Fruit fly (Drosophila melanogaster) whole organism, larva: ENCODE measurements around the gene CG10898.

Experiments used
- noc ChIP-seq: fragments of 200-800 bp; sonication (Bioruptor generic); optimal IDR thresholded peaks from 3 replicates; lab custom pipeline; 2019; ENCODE audit warnings: missing biosample characterization, mild to moderate bottlenecking, missing genetic modification characterization, moderate library complexity

Gene CG10898

DNA sequence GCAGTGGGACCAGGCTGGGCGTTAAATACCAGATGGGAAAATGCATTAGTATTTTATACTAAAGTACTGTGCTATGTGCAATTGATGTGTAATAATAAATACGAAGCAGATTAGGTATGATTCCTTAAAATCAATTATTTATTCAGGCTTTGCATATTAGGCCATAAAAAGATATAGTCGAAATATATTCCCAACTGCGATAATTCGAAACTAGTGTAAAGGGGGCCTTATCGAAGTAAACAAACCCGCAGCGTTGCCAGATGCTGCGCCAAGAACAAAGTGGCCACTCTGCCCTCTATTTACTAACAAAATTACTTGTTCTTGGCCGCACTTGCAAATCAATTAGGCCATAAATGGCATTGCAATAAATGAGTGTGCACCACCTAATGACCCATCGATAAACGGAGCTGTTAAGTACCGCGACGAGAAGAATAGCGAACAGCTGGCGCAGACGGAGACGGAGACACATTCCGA, at the start of gene CG10898:
TSS of gene CG10898 (plus strand) at position 285 of the 474 bp plus-strand sequence.
- TF ChIP-seq noc (tag; lab: Kevin White, UChicago) = peak; percentile 57

DNA sequence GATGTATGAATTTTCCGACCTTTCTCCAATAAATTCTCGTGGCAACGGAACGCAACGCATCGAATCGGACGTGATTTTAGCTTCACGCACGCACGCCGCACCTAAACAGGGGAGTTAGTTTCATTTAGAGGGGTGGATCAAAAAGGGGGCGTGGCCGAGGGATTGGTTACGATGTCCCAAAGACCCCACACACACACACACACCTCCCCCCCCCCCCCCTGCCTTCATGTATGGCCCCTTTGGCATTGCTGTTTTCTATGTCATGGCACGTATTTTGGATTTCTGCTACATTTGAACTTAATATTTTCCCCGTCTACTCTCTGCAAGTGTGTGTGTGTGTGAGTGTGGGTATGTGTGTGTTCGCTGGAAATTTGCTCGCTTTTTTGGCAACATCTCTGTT, 25.7 kb upstream of the CG10898 start:
- TF ChIP-seq noc (tag; lab: Kevin White, UChicago) = no peak

DNA sequence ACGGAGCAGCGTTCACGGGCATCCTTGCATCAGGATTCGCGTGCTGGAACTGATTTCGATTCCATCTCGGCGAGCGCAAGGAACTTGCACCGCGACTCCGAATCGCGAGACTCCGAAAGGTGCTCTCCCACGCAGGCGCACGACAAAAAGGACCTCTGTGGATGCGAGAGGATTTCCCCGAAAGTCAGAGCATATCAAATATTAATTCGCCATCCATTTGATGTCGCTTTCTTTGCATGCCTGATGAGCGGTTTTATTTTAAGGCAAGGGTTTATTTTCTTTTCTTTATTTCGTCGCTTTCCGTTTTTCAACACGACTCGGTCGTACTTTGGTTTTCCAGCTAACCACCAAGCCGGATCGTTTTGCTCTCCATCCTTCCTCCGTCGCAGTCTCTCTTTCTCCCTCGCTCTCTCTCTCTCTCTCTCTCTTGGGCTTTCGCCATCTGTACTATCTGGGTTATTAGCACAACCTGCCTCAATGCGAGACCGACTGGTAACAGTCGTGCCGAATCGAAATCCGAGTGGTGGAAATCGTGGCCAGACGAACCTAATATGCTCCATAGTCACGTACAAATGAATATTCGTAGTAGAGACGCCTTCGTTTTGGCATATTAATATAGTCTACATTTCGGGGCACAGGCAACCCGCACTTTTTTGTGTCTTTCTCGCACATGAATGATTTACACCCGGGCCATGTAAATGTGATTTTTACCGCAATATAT, 14.5 kb upstream of the CG10898 start, which contains the start of gene dpr4:
TSS of gene dpr4 (minus strand) at position 51 of the 721 bp plus-strand sequence.
- no peak for TF ChIP-seq noc (tag; lab: Kevin White, UChicago)

DNA sequence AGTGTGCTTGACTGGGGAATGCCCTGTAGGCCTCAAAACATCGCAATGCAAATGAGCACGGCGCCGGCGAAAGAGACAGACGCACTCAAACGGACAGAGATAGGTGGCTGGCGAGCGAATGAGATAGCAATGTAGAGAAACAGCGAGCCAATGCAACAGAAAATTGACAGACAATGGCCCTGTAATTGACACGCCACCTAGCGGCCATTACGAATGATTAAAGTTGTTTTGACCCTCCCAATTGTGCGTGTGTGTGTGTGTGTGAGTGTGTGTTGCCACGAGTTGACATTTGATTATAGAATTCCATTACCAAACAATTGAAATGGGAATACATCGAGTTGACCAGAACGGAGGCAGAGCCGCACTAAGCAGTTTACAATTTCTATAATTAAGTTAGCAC, 13.4 kb upstream of the CG10898 start:
- no peak for TF ChIP-seq noc (tag; lab: Kevin White, UChicago)

DNA sequence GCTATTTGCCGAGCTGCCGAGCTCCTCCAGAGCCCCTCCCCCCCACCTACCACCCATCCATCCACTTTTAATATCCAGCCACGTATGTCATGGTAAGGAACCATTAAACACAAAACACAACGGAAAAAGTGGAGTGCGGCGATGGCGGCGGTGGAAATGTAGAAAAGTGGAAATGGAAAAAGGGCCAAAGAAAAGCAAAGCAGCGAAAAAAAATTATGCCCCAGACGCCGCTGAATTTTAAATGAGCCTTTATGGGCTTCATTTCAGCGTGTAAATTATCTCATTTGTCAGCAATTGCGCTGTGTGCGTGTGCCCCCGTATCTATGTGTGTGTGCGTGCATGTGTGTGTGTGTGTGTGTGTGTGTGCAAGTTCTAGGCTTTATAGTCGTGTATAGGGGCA, 6.5 kb upstream of the CG10898 start:
- TF ChIP-seq noc (tag; lab: Kevin White, UChicago) = no peak

DNA sequence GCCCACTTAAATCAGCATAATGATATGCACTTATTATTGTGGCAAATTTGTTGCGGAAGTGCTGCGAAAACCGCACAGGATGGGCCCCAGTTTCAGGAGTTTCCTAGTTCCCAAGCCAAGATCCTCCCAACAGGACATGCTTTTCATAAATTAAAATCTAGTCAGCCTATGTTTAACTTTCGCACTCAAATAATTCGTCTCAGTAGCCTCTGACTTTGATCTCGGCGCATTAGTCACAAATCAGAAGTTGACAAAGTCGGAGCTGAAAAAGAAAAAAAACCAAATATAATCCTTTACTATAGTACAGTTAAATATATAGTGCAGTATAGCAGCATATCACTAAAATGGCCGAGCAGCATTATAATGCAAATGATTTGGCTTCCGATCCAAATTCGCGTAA, 3.7 kb upstream of the CG10898 start, which contains the start of gene CG14708:
TSS of gene CG14708 (plus strand) at position 301 of the 400 bp plus-strand sequence.
- TF ChIP-seq noc (tag; lab: Kevin White, UChicago) = no peak

DNA sequence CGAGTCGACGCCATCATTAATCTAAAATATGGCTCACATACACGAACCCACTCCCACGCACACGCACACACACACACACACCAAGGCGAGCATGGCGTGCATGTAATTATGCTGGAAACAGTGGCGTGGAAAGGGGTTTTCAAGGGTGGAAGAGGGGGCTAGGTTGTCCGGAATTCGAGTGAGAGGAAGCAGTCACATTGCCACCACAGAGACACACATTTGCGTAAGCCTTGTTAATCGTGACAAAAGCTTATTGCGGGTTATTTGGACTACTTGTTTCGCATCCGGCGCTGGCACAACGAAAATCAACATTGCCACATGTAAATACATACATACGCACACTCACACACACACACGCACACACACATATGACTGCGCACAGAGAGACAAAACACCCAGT, 2.6 kb upstream of the CG10898 start:
- TF ChIP-seq noc (tag; lab: Kevin White, UChicago) = no peak

DNA sequence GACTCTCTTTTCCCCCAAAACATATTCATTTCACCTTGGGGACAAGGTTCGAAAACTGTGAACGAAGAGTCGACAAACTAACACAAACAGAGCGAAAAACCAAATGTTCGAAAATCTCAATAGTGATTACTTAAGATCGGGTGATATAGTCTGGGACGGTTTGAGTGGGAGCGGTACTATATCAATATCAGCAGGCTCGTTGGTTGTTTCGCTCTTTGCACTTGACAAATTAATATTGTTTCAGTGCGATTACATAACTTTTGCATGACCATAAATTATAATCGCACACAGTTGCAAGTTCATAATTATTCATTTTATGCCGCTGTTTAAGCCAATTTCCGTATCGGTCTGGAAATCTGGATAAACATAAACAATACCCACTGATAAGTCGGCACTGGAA, 4.1 kb downstream of the CG10898 start:
- no peak for TF ChIP-seq noc (tag; lab: Kevin White, UChicago)

DNA sequence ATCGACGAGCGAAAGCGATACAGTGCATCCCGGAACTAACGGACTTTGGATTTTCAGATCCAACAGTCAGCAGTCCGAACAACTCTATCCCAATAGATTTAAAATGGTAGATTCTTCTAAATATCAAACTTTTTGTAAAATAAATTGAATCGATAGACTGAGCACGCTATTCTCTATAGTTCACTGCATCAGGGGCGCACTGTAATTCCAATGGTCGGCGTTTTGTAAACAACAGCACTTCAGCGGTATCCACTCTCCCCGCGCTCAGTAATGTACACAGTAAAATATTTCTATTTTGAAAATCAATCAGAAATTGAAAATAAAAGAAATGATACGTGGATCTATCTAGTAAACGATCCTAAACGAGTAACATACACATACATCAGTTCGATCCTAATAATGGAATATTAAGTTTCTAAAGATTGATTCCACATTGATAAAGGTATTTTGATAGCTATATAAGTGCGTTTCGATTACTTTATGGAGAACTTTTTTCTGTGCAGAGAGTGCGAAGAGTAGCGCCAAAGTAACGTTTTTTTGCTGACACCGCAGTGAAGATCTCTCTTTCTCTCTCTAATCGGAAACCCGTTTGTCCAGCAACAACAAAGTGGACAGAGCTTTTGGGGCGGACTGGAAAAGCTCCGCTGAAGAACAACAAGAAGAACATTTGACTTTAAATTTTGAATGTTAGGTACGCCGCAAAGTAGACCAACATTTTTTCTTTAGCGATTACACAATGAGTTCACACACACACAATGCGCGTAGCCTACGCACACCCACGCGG, 4.9 kb downstream of the CG10898 start:
- TF ChIP-seq noc (tag; lab: Kevin White, UChicago) = peak; percentile 96

DNA sequence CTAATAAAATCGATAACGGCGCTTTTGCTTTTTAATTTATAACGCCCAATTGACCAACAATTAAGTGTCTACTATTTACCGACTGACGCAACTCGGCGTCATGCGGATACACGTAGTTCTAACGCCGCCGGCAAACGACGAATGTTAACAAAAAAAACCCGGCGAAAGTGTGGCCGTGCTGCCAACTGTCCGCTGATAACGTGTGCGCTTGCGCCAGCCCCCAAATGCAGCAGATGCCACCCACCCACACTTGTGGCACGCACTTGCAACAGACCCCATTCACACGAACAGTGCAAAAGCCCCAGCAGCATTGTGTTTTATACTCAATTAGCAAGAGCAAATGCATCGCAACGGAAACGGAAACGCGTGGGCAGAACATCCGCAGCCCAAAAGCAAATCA, 5.6 kb downstream of the CG10898 start:
- TF ChIP-seq noc (tag; lab: Kevin White, UChicago) = no peak

DNA sequence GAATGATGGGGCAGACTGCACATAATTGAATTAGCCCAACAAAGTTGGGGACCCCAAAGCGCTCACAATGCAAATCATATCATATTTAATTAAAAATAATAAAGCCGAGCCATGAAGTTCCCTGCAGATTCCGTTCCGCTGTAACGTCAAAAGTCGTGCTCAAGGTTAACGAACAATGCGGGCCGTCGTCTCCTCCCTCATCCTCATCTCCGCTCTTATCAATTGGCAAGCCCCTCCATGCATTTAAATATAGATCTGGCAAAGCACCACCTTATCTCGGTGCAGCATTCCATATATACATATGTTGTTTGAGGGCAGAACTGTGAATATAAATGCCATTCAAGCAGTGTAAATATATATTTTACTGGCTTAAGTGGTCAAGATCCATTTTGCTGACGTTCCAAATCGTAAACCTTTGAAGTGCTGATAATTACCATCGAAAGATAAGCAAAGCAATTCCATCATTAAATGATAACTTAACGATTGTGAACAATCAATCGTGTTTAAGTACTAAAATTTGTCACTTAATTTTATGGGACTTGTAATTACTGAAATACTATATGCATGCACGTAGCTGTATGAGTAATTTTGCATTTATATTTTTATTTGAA, 7.3 kb downstream of the CG10898 start:
- peak; percentile 20 for TF ChIP-seq noc (tag; lab: Kevin White, UChicago)

DNA sequence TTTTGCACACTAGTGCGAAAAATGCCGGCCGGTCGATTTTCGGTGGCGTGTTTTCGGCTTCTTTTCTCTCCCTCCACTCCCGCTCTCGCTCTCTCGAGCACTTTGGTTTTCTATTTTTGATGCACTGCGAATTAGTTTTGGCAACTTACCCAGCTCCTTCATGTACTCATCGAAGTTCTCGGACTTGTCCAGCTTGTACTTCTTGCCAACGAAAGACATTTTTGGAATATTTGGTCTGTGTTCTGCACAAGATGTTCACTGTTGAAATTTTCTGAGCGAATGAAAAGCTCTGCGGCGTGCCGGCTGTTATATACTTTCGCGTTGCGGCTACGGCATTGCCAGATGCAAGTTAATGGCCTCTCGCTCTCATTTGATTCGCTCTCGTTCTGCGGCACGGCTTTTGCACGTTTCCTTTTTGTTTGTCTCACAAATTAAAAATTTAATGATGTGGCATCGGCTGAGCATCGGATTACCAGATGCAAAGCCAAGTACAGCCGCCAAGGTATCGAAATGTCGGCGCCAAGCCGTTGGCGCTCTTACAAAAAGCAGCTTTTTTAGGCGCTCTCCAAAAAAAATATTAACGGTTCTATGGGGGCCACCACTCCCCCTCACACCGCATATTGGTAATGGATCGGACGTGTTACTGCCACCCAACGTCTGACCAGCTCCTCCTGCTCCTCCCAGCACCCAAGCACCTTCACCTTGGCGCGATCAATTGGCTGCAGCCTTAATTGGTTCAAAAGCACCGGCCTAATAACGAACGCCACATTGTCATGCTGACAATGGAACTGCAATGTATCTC, 9.4 kb downstream of the CG10898 start, which contains the start of the genes fabp and sea:
TSS of gene fabp (minus strand) at position 286 of the 802 bp plus-strand sequence.
TSS of gene sea (minus strand) at position 286 of the 802 bp plus-strand sequence.
- TF ChIP-seq noc (tag; lab: Kevin White, UChicago) = peak; percentile 77

DNA sequence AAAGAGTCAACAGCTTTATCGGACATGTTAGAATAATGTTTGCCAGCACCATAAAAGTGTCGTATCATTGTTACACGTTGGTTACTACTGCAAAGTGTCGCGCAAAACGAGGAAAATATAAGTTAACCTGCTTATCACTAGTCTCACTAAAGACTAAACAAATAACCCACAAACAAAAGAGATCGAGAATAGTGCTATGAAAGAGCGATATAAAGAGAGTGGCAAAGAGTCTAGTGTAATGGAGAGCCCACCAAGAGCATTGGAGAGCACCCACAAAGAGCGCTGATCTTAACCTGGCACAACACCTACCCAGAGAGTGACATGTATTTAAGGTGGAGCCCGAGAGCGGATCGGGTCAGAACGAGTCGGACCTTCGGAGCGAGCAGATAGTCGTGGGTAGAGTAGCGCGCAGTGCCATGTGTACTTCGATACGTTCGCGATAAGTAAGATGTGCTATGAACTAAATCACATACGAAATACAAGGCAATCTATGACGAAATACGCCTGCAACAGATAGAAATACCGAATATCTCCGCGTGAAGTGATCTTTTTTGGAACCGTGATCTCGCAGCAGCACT, 11.4 kb downstream of the CG10898 start, which contains the start of gene Mrp4:
TSS of gene Mrp4 (plus strand) at position 378 of the 578 bp plus-strand sequence.
- peak; percentile 31 for TF ChIP-seq noc (tag; lab: Kevin White, UChicago)

DNA sequence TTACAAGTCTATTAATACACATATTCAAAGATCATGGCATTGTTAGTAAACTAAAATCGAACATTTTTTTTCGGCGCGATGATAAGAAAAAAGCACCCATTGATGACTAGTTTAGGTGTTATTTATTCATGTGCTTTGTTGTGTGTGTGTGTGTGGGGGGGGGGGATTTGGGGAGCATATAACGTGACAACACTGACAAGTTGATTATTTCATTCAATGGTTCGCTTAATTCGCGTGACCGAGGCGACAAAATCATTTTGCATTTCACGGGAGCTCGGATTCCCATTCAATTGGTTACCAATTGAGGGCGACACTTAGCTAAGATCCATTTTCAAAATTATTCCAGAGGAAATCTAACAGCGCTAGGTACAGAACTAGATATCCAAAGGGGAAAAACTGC, 12.4 kb downstream of the CG10898 start:
- no peak for TF ChIP-seq noc (tag; lab: Kevin White, UChicago)
